Worm (Caenorhabditis elegans): ENCODE results near the gene gst-22.

- TF ChIP-seq die-1 (tag; optimal IDR thresholded peaks at IDR 0.05) (no peak), ztf-6 (GFP tag; IDR thresholded peaks at IDR 0.05) (no peak), ztf-26 (tag; optimal IDR thresholded peaks at IDR 0.05) (no peak), unc-62 (GFP tag; optimal IDR thresholded peaks at IDR 0.05) (no peak), him-1 (tag; optimal IDR thresholded peaks at IDR 0.05) (no peak), snpc-4 (GFP tag; optimal IDR thresholded peaks at IDR 0.05) (no peak), snpc-4 (tag; optimal IDR thresholded peaks at IDR 0.05) (no peak), sptf-2 (GFP tag; optimal IDR thresholded peaks at IDR 0.05) (no peak), nhr-90 (tag; optimal IDR thresholded peaks at IDR 0.05) (no peak), hsf-1 (GFP tag; IDR thresholded peaks at IDR 0.05) (no peak), Y53G8AR.9 (GFP tag; conservative IDR thresholded peaks at IDR 0.05) (no peak)
These were observed 1.5 kb upstream of the gst-22 start, which contains the start of gene clec-233 for ce11 chrV:16233624-16234023.

All from whole organism, young adult.